Fruit fly (Drosophila melanogaster): ENCODE data around the gene CG31522.

Gene CG31522

dm6 chr3R:4452345-4453044 lies 10.2 kb downstream of the CG31522 start (continued):
- TF ChIP-seq Eip75B (GFP tag; optimal IDR thresholded peaks at IDR 0.05) (no peak), fd59A (GFP tag; optimal IDR thresholded peaks at IDR 0.05) (no peak), eg (GFP tag; IDR thresholded peaks at IDR 0.05) (peak; percentile 37; the same call in 1 of the 3 replicates), CG1621 (tag; optimal IDR thresholded peaks at IDR 0.05) (no peak), Gug (GFP tag; IDR thresholded peaks at IDR 0.05) (no peak), Ets96B (tag; optimal IDR thresholded peaks at IDR 0.05) (no peak), CG8319 (GFP tag; optimal IDR thresholded peaks at IDR 0.05) (no peak), Hr38 (GFP tag; optimal IDR thresholded peaks at IDR 0.05) (no peak), Eip78C (GFP tag) (peak; percentile 11), CG16779 (tag; optimal IDR thresholded peaks at IDR 0.05) (peak; percentile 26), vri (GFP tag; optimal IDR thresholded peaks at IDR 0.05) (peak; percentile 94), fkh (GFP tag; optimal IDR thresholded peaks at IDR 0.05) (peak; percentile 4), CG34406 (GFP tag; optimal IDR thresholded peaks at IDR 0.05) (no peak), svp (GFP tag) (peak; percentile 79), ss (GFP tag; optimal IDR thresholded peaks at IDR 0.05) (no peak), CG7368 (GFP tag; optimal IDR thresholded peaks at IDR 0.05) (no peak), Sox14 (GFP tag; optimal IDR thresholded peaks at IDR 0.05) (no peak)

- 0 out of 3 replicates have a peak, but pooled peaks have one; percentile 21 for TF ChIP-seq CG8119 (GFP tag; IDR thresholded peaks at IDR 0.05)
- no peak for TF ChIP-seq CG16779 (tag; optimal IDR thresholded peaks at IDR 0.05)
- TF ChIP-seq Eip78C (GFP tag): peak; percentile 34
- TF ChIP-seq eg (GFP tag; IDR thresholded peaks at IDR 0.05): peak; percentile 29; the same call in 1 of the 3 replicates
- TF ChIP-seq CG15336 (GFP tag; IDR thresholded peaks at IDR 0.05): 0 out of 2 replicates have a peak, but pooled peaks have one; percentile 21
- peak; percentile 31 for TF ChIP-seq CG1621 (tag; optimal IDR thresholded peaks at IDR 0.05)
Measured at dm6 chr3R:4450721-4451120, 12.0 kb downstream of the CG31522 start.

- TF ChIP-seq cyc (GFP tag; optimal IDR thresholded peaks at IDR 0.05) (no peak), ss (GFP tag; optimal IDR thresholded peaks at IDR 0.05) (peak in 1 of 2 experiments; percentile 17), svp (GFP tag) (peak; percentile 0), Eip78C (GFP tag) (no peak)
Measured at dm6 chr3R:4449256-4449655, 13.4 kb downstream of the CG31522 start.

- TF ChIP-seq dsx (GFP tag; optimal IDR thresholded peaks at IDR 0.05; ENCODE audit: poor library complexity, severe bottlenecking): no peak
- TF ChIP-seq CG8319 (GFP tag; optimal IDR thresholded peaks at IDR 0.05): no peak
- TF ChIP-seq CG34406 (GFP tag; optimal IDR thresholded peaks at IDR 0.05): no peak
- TF ChIP-seq spab (GFP tag; optimal IDR thresholded peaks at IDR 0.05): no peak
- no peak for TF ChIP-seq OdsH (GFP tag; optimal IDR thresholded peaks at IDR 0.05)
- peak; percentile 17 for TF ChIP-seq fkh (GFP tag; optimal IDR thresholded peaks at IDR 0.05)
- no peak for TF ChIP-seq CG10631 (GFP tag; optimal IDR thresholded peaks at IDR 0.05)
- TF ChIP-seq vri (GFP tag; optimal IDR thresholded peaks at IDR 0.05): no peak
- TF ChIP-seq Eip78C (GFP tag): peak; percentile 53
- no peak for TF ChIP-seq esn (GFP tag; optimal IDR thresholded peaks at IDR 0.05)
Measured at dm6 chr3R:4446455-4447224, 16.0 kb downstream of the CG31522 start.

- TF ChIP-seq Sox102F (GFP tag; optimal IDR thresholded peaks at IDR 0.05) (no peak), Ets21C (GFP tag; optimal IDR thresholded peaks at IDR 0.05) (no peak), CG32006 (GFP tag; optimal IDR thresholded peaks at IDR 0.05) (no peak), Met (GFP tag; optimal IDR thresholded peaks at IDR 0.05) (no peak), topi (GFP tag; optimal IDR thresholded peaks at IDR 0.05) (no peak), CG16779 (tag; optimal IDR thresholded peaks at IDR 0.05) (no peak), Sox15 (GFP tag; optimal IDR thresholded peaks at IDR 0.05) (no peak), CG11762 (GFP tag; optimal IDR thresholded peaks at IDR 0.05; ENCODE audit: insufficient read depth) (no peak), CG11902 (GFP tag; optimal IDR thresholded peaks at IDR 0.05) (no peak)
Measured at dm6 chr3R:4445083-4445482, 17.6 kb downstream of the CG31522 start.
